Worm (Caenorhabditis elegans) whole organism, L2 larva: ENCODE data around the gene R07E5.17.

Experiments used
- ama-1 ChIP-seq: fragments of 150-350 bp; optimal IDR thresholded peaks from 2 replicates; lab custom pipeline; 2018; ENCODE audit warnings: inconsistent platforms
- elt-3 ChIP-seq: sonication (generic microtip); optimal IDR thresholded peaks from 2 replicates; lab custom pipeline; 2017; ENCODE audit warnings: missing biosample characterization, missing genetic modification characterization
- nhr-11 ChIP-seq: fragments of 150-350 bp; optimal IDR thresholded peaks from 2 replicates; lab custom pipeline; 2014; ENCODE audit warnings: missing biosample characterization, missing genetic modification characterization
- nhr-237 ChIP-seq: fragments of 150-350 bp; optimal IDR thresholded peaks from 2 replicates; lab custom pipeline; 2014; ENCODE audit warnings: missing biosample characterization, missing genetic modification characterization
- unc-39 ChIP-seq: fragments of 150-350 bp; optimal IDR thresholded peaks from 2 replicates; lab custom pipeline; 2014; ENCODE audit warnings: missing biosample characterization, missing genetic modification characterization
- ztf-11 ChIP-seq: sonication (generic microtip); optimal IDR thresholded peaks from 2 replicates; lab custom pipeline; 2017; ENCODE audit warnings: missing biosample characterization, missing genetic modification characterization
- ztf-4 ChIP-seq: fragments of 150-350 bp; optimal IDR thresholded peaks from 2 replicates; lab custom pipeline; 2014; ENCODE audit warnings: missing biosample characterization, missing genetic modification characterization

- TF ChIP-seq ztf-4 (tag; lab: Kevin White, UChicago) (no peak), unc-39 (no peak), nhr-237 (tag; lab: Kevin White, UChicago) (no peak), ztf-11 (tag; lab: Kevin White, UChicago) (no peak), nhr-11 (no peak), elt-3 (tag; lab: Kevin White, UChicago) (no peak), ama-1 (lab: Kevin White, UChicago) (no peak)
These were observed 13.8 kb downstream of the R07E5.17 start for ce11 chrIII:4390421-4390820.
